Worm (Caenorhabditis elegans) whole organism, L4/young adult: ENCODE results near the gene glr-4.

Experiments
- dao-5 ChIP-seq: sonication (generic microtip); optimal IDR thresholded peaks from 2 replicates; lab custom pipeline; 2016; ENCODE audit warnings: missing genotype, missing genetic modification characterization, moderate library complexity, missing compliant biosample characterization
- him-1 ChIP-seq: sonication (generic microtip); optimal IDR thresholded peaks from 2 replicates; lab custom pipeline; 2016; ENCODE audit warnings: missing genotype, missing genetic modification reagents, missing genetic modification characterization, missing compliant biosample characterization

ce11 chrII:7842053-7842452, 47.9 kb upstream of the glr-4 start, which contains the start of gene klp-3:
- TF ChIP-seq him-1 (tag; lab: Kevin White, UChicago) (no peak), dao-5 (no peak)
